Worm (Caenorhabditis elegans) whole organism, dauer: ENCODE data around the gene F08H9.4.
"Not testable (repeated sequence)": the region's sequence is repeated elsewhere in the genome, so short reads cannot be mapped to it uniquely, and the experiment has no call there.

Experiments
- unc-62 ChIP-seq: sonication (generic microtip); optimal IDR thresholded peaks from 2 replicates; lab custom pipeline; 2017; ENCODE audit warnings: missing biosample characterization, missing genetic modification reagents, missing genetic modification characterization

The F08H9.4 gene

DNA sequence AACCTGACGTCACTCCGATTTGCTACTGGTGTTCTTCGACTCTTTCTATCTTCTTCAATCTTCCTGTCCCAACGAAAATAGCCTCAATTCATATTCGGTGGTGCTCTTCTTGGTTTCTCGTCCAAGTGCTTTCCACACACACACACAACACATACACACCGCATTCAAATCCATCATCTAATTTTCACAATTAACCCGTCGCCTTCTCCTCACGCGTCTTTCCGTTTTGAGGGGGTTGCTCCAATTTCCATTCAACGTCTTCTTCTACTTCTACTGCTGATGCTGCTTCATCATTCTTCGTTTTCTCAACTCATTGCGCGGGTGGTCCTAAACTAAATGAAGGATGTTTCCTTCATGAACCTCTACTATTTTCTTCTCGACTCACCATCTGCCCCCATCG is 26.9 kb upstream of the F08H9.4 start:
- TF ChIP-seq unc-62, result no peak

- no peak for TF ChIP-seq unc-62
Observed at ce11 chrV:14484582-14484981, 20.4 kb upstream of the F08H9.4 start, which contains the start of gene R02D5.4. Gene R02D5.4, minus strand, starts transcription at chrV:14484682.

DNA sequence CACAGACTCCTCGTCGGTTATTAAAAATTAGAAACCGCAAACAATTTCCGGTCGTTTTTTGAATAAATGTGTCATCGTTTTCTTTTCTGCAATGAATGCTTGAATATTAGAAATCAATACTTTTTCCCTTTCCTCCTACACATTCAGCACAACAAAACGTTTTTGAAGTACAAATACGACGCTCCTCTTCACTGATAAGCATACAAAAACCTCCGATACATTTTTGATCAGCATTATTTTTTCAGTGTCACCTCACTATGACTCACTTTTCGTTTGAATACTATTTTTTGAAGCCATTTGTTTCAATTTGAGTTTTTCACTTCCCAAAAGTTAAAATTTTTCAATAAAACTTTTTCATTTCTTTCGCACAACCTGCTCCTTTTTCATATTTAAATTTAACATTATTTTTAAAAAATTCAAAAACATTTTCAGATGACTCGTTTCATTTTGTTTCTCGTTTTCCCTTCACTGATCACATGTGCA is 18.5 kb upstream of the F08H9.4 start, which contains the start of gene R02D5.3:
R02D5.3 (plus strand) TSS at position 433 of the 483 bp plus-strand sequence.
- TF ChIP-seq unc-62, result no peak

ce11 chrV:14481987-14482386 is 17.8 kb upstream of the F08H9.4 start, which contains the start of gene R02D5.10:
Gene R02D5.10, plus strand, starts transcription at chrV:14482287.
- no peak for TF ChIP-seq unc-62

- TF ChIP-seq unc-62, result no peak
Observed at ce11 chrV:14481401-14481800, 17.2 kb upstream of the F08H9.4 start, which contains the start of gene R02D5.7. Gene R02D5.7, minus strand, starts transcription at chrV:14481501.

DNA sequence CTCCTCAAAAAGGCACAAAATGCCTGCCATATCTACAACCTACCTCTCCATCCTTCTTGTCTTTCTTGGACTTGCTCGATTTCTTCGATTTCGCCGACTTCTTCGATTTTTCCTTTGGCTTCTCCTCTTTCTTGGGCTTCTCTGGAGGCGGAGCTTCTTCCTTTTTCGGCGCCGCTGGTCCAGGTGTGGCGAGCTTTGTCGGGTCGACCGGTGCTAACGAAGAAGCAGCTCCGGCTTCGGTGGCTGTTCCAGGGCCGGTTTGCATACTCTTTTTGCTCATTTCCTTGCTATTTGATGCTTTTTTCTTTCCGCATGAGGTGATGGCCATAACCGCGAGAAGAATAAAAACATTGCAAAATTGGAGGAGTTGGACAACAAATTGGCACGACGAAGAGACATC is 16.3 kb upstream of the F08H9.4 start:
- no peak for TF ChIP-seq unc-62

ce11 chrV:14478979-14479378 is 14.8 kb upstream of the F08H9.4 start, which contains the start of gene clec-55:
Gene clec-55, plus strand, starts transcription at chrV:14479279.
- no peak for TF ChIP-seq unc-62

DNA sequence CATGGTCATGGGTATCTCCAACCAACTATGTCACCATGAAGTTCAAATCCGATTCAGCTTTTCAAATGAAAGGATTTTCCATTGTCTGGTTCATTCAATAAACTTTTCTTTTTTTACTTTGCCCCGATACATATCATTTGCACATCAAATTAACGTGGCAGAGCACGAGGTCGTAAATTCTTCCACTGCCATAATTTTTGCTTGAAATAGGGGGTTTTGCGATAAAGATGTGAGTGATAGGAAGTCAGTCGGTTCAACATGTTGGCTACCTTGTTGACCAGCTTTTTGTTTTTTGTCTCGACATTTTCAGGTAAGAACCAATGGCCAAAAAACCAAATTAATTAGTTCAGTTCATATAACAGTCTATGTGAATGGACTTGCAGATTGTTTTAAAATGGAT is 12.5 kb upstream of the F08H9.4 start, which contains the start of gene clec-54:
clec-54 (plus strand) TSS at position 224 of the 400 bp plus-strand sequence.
- no peak for TF ChIP-seq unc-62

DNA sequence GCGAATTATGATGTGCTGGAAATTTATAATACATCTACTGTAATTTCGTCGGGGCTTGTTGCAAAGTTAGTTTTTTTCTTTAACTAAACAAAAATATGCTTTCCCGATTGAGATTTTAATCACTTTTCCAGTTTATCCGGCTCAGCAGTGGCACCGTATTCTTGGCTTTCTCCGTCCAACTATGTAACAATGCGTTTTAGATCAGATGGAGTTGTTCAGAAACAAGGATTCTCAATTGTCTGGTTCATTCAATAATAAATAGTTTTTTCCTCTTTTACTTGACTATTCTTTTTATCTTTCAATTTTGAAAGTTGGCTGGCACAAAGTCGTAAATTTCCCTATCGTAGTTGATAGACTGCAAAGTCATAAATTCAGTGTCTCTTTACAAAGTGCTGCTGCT is 9.9 kb upstream of the F08H9.4 start, which contains the start of gene clec-56:
clec-56 (plus strand) TSS at position 301 of the 400 bp plus-strand sequence.
- TF ChIP-seq unc-62, result no peak

ce11 chrV:14472229-14472628 is 8.0 kb upstream of the F08H9.4 start, which contains the start of gene clec-227:
Gene clec-227, plus strand, starts transcription at chrV:14472529.
- no peak for TF ChIP-seq unc-62

DNA sequence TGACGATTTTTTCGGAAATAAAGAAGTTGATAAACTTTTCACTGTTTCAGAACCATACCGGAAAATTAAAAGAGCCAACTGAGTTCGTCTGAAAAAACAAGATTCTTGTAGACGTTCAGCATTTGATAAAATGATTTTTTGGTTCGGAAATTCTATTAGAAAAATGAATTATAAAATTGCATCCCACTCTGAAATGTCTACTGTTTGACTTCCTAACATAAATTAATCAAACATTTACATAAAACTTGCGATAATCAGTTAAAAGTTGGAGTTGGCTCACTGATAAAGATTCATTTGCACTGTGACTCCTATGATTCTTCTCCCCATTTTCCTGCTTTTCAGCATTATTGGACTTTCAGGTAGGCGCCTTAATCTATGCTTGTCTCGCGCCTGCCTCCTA is 4.7 kb upstream of the F08H9.4 start, which contains the start of gene clec-57:
clec-57 (plus strand) TSS at position 301 of the 400 bp plus-strand sequence.
- TF ChIP-seq unc-62, result no peak

DNA sequence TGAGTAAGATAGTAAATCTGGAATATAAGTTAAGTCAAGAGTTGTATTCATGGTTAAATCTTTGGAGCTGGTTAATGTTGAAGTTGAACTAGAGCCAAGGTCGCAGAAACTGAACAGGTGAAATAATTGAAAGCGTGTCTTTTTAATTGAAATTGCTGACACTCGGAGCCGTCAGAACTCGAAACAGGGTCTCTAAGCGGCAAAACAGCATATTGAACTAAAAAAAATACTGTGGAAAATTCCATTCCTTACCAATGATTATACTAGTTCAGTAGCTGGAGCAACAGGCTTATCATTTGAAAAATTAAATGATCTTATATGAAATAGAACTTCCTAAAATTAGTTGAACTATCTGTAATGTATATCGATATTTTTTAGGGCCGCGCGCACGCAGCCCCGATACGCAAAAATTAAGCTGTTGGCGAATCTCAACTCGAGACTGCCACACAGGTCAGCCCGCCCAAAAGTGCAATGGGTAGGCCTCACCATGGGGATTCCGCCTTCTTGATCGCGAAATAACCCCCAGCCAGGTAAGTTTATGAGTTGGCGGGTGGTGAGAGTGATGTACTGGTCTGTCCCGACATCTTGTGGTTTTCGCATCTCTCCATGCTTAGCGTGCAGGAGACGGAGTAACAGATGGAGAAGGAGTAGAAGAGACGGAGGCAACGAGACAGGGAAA is 4.1 kb upstream of the F08H9.4 start, which contains the start of gene srz-97:
srz-97 (minus strand) TSS at position 51 of the 679 bp plus-strand sequence.
- no peak for TF ChIP-seq unc-62

DNA sequence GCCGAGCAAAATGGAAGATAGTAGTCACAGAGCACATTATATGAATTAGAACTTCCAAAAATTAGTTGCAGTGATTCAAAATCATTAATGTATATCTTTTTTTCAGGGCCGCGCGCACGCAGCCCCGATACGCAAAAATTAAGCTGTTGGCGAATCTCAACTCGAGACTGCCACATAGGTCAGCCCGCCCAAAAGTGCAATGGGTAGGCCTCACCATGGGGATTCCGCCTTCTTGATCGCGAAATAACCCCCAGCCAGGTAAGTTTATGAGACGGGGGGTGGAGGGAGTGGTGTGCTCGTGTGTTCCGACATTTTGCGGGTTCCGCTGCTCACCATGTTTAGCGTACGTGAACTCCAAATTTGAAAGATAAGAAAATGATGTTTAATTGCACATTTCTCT is 1.1 kb downstream of the F08H9.4 start, which contains the start of gene F08H9.3:
F08H9.3 (minus strand) TSS at position 252 of the 400 bp plus-strand sequence.
- not testable (repeated sequence) for TF ChIP-seq unc-62

- no peak for TF ChIP-seq unc-62
Observed at ce11 chrV:14462653-14463052, 1.6 kb downstream of the F08H9.4 start.

- TF ChIP-seq unc-62, result no peak
Observed at ce11 chrV:14460615-14461102, 3.6 kb downstream of the F08H9.4 start, which contains the start of gene F08H9.2. Gene F08H9.2, plus strand, starts transcription at chrV:14460665.

ce11 chrV:14460122-14460521 is 4.1 kb downstream of the F08H9.4 start:
- TF ChIP-seq unc-62, result no peak

ce11 chrV:14457070-14457469 is 7.2 kb downstream of the F08H9.4 start, which contains the start of gene coh-3:
Gene coh-3, plus strand, starts transcription at chrV:14457422.
- no peak for TF ChIP-seq unc-62
